Worm (Caenorhabditis elegans) whole organism, late embryonic: ENCODE data around the gene Y43F8B.18.

Experiments used
- elt-2 ChIP-seq: sonication (generic microtip); optimal IDR thresholded peaks from 2 replicates; lab custom pipeline; 2016; ENCODE audit warnings: missing genetic modification reagents, missing genetic modification characterization, missing compliant biosample characterization
- fkh-6 ChIP-seq: sonication (generic microtip); optimal IDR thresholded peaks from 2 replicates; lab custom pipeline; 2016; ENCODE audit warnings: missing genetic modification characterization, missing compliant biosample characterization
- nfya-1 ChIP-seq: sonication (generic microtip); optimal IDR thresholded peaks from 2 replicates; lab custom pipeline; 2017; ENCODE audit warnings: missing genetic modification characterization, mild to moderate bottlenecking, missing compliant biosample characterization, antibody characterized with exemption, moderate library complexity
- sox-2 ChIP-seq: fragments of 200-800 bp; sonication (Bioruptor generic); IDR thresholded peaks from 2 replicates; pipeline ENCODE4 v1.3.6; 2022; ENCODE audit warnings: missing genetic modification reagents, missing genetic modification characterization, missing compliant biosample characterization

DNA sequence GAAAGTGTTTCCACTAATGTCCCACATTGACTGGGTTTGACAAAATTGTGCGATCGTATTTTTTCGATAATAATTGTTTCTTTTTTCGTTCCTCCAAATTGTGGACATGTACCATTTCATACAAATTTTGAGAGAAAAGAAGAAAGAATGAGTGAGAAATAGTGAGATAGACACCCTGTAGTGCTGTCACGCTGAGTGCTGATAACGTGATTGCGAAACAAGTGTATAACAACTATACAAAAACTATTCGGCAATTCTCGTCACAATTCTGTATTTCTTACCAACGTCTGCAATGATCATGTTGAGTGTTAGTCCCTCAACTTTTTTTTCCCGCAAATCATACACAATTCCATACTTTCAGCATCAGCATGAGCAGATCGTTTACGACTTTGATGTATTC, 49.5 kb upstream of the Y43F8B.18 start, which contains the start of gene C25F9.14:
- TF ChIP-seq nfya-1 (tag; lab: Kevin White, UChicago): no peak
- TF ChIP-seq sox-2 (GFP tag; lab: Robert Waterston, UW): no peak
- TF ChIP-seq fkh-6 (tag; lab: Kevin White, UChicago): no peak
- TF ChIP-seq elt-2: no peak
